Fruit fly (Drosophila melanogaster) whole organism, pupa: ENCODE results near the gene foi.

ENCODE experiments used
- CG34367 ChIP-seq: fragments of 200-800 bp; sonication (Bioruptor generic); optimal IDR thresholded peaks from 2 replicates; lab custom pipeline; 2018; ENCODE audit warnings: missing biosample characterization, mild to moderate bottlenecking, missing genetic modification characterization
- CG8301 ChIP-seq: fragments of 200-800 bp; sonication (Bioruptor generic); optimal IDR thresholded peaks from 2 replicates; lab custom pipeline; 2018; ENCODE audit warnings: missing biosample characterization, mild to moderate bottlenecking, missing genetic modification characterization
- CG9948 ChIP-seq: fragments of 200-800 bp; sonication (Bioruptor generic); optimal IDR thresholded peaks from 2 replicates; lab custom pipeline; 2018; ENCODE audit warnings: missing biosample characterization, mild to moderate bottlenecking, missing genetic modification characterization, moderate library complexity
- EcR ChIP-seq: fragments of 200-800 bp; sonication (Bioruptor generic); optimal IDR thresholded peaks from 3 replicates; lab custom pipeline; 2019; ENCODE audit warnings: missing biosample characterization, missing genetic modification characterization, mild to moderate bottlenecking, moderate library complexity, missing genetic modification reagents
- Pif1B ChIP-seq: fragments of 200-800 bp; sonication (Bioruptor generic); optimal IDR thresholded peaks from 3 replicates; lab custom pipeline; 2016; ENCODE audit warnings: missing biosample characterization, missing genetic modification characterization
- Snoo ChIP-seq: fragments of 200-800 bp; sonication (Bioruptor generic); optimal IDR thresholded peaks from 3 replicates; lab custom pipeline; 2017; ENCODE audit warnings: missing biosample characterization, mild to moderate bottlenecking, missing genetic modification characterization, inconsistent platforms
- fd96Ca ChIP-seq: fragments of 200-800 bp; sonication (Bioruptor generic); IDR thresholded peaks from 3 replicates; pipeline ENCODE4 v1.3.6; 2022; ENCODE audit warnings: missing biosample characterization, missing genetic modification characterization
- gl ChIP-seq: fragments of 200-800 bp; sonication (Bioruptor generic); optimal IDR thresholded peaks from 2 replicates; lab custom pipeline; 2018; ENCODE audit warnings: missing biosample characterization, mild to moderate bottlenecking, missing genetic modification characterization

DNA sequence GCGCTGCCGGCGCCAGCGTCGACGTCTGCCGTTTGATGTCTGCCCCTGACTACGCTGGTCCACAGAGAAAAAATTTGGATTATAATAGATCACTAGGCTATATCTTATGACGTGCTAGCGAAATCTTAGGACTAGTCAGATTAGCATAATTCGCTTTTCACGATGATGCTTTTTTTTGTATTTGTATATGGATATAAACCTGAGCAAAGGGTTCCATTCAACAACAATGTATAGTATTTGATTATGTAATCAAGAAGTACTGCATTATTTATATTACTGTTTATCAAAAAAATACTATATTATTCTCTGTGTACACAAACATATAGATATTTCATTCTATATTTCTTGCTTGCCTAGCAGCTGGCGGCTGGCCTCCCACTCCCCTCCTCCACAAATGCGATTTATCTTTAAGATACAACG, 22.1 kb downstream of the foi start:
- TF ChIP-seq gl (tag; lab: Kevin White, UChicago) (no peak), EcR (GFP tag; lab: Kevin White, UChicago) (no peak), CG34367 (peak; percentile 17), Pif1B (GFP tag; lab: Kevin White, UChicago) (no peak), Snoo (tag; lab: Kevin White, UChicago) (no peak), CG9948 (tag; lab: Kevin White, UChicago) (peak; percentile 65), CG8301 (tag; lab: Kevin White, UChicago) (peak; percentile 68), fd96Ca (GFP tag; lab: Robert Waterston, UW) (peak; percentile 74)
